Worm (Caenorhabditis elegans) whole organism, L4 larva: Measurements from ENCODE around the gene dph-1.
A peak's percentile ranks its signal among the peaks of the same experiment; 100 is the strongest.

Experiments
- D1046.2 ChIP-seq: fragments of 200-800 bp; sonication (Bioruptor generic); IDR thresholded peaks from 2 replicates; pipeline ENCODE4 v1.3.6; 2022; ENCODE audit warnings: missing genetic modification characterization, missing compliant biosample characterization
- F10B5.3 ChIP-seq: sonication (generic microtip); optimal IDR thresholded peaks from 2 replicates; lab custom pipeline; 2016; ENCODE audit warnings: mild to moderate bottlenecking, missing genetic modification characterization, missing compliant biosample characterization
- F26F4.8 ChIP-seq: fragments of 200-800 bp; sonication (Bioruptor generic); conservative IDR thresholded peaks from 2 replicates; pipeline ENCODE4 v1.3.6; 2022; ENCODE audit warnings: missing genetic modification characterization, missing compliant biosample characterization
- F44E2.7 ChIP-seq: fragments of 200-800 bp; sonication (Bioruptor generic); IDR thresholded peaks from 2 replicates; pipeline ENCODE4 v2.1.2; 2022; ENCODE audit warnings: missing genetic modification characterization, missing compliant biosample characterization
- R02D3.7 ChIP-seq: fragments of 150-350 bp; sonication (generic microtip); optimal IDR thresholded peaks from 3 replicates; lab custom pipeline; 2014; ENCODE audit warnings: missing biosample characterization, missing genetic modification characterization
- T26A8.4 ChIP-seq: fragments of 200-800 bp; sonication (Bioruptor generic); IDR thresholded peaks from 2 replicates; pipeline ENCODE4 v1.3.6; 2022; ENCODE audit warnings: missing genetic modification characterization, missing compliant biosample characterization
- Y75B8A.6 ChIP-seq: fragments of 200-800 bp; sonication (Bioruptor generic); IDR thresholded peaks from 2 replicates; pipeline ENCODE4 v1.3.6; 2022; ENCODE audit warnings: missing genetic modification reagents, missing genetic modification characterization, missing compliant biosample characterization
- ZK337.2 ChIP-seq: fragments of 200-800 bp; sonication (Bioruptor generic); IDR thresholded peaks from 2 replicates; pipeline ENCODE4 v1.3.6; 2022; ENCODE audit warnings: missing genetic modification reagents, missing genetic modification characterization, missing compliant biosample characterization
- ZK546.5 ChIP-seq, 2 experiments: sonication (generic microtip); optimal IDR thresholded peaks; 2 replicates each; lab custom pipeline; 2017; ENCODE audit warnings: missing biosample characterization in 2 of 2, missing genetic modification characterization in 2 of 2
- aha-1 ChIP-seq: fragments of 150-350 bp; peaks from one replicate; lab custom pipeline; 2014; ENCODE audit warnings: missing biosample characterization, missing genetic modification characterization
- aly-2 ChIP-seq: sonication (generic microtip); optimal IDR thresholded peaks from 2 replicates; lab custom pipeline; 2018; ENCODE audit warnings: missing biosample characterization, missing genetic modification characterization
- ama-1 ChIP-seq: fragments of 150-350 bp; optimal IDR thresholded peaks from 2 replicates; lab custom pipeline; 2014; ENCODE audit warnings: inconsistent platforms, mixed read lengths
- arid-1 ChIP-seq: fragments of 200-800 bp; sonication (Bioruptor generic); conservative IDR thresholded peaks from 2 replicates; pipeline ENCODE4 v1.3.6; 2022; ENCODE audit warnings: missing genetic modification reagents, missing genetic modification characterization, missing compliant biosample characterization
- ceh-32 ChIP-seq: sonication (generic microtip); optimal IDR thresholded peaks from 2 replicates; lab custom pipeline; 2016; ENCODE audit warnings: mild to moderate bottlenecking, missing genetic modification characterization, missing compliant biosample characterization; ENCODE audit not compliant: poor library complexity
- ces-1 ChIP-seq: fragments of 150-350 bp; sonication (generic microtip); optimal IDR thresholded peaks from 4 replicates; lab custom pipeline; 2014; ENCODE audit warnings: missing biosample characterization, missing genetic modification reagents, missing genetic modification characterization
- ctbp-1 ChIP-seq: fragments of 200-800 bp; sonication (Bioruptor generic); IDR thresholded peaks from 2 replicates; pipeline ENCODE4 v1.3.6; 2022; ENCODE audit warnings: missing genetic modification reagents, missing genetic modification characterization, missing compliant biosample characterization
- daf-16 ChIP-seq, 3 experiments: sonication (generic microtip); optimal IDR thresholded peaks; 2 replicates each; lab custom pipeline; 2016 to 2017; ENCODE audit warnings: missing genetic modification characterization in 3 of 3, missing genetic modification reagents in 3 of 3, mild to moderate bottlenecking in 2 of 3, missing compliant biosample characterization in 2 of 3, missing biosample characterization in 1 of 3, moderate library complexity in 1 of 3
- daf-19 ChIP-seq: fragments of 200-800 bp; sonication (Bioruptor generic); conservative IDR thresholded peaks from 2 replicates; pipeline ENCODE4 v1.3.6; 2022; ENCODE audit warnings: missing genetic modification characterization, missing compliant biosample characterization
- daf-8 ChIP-seq: fragments of 200-800 bp; sonication (Bioruptor generic); IDR thresholded peaks from 2 replicates; pipeline ENCODE4 v1.3.6; 2022; ENCODE audit warnings: missing genetic modification characterization, missing compliant biosample characterization
- dmd-8 ChIP-seq: fragments of 200-800 bp; sonication (Bioruptor generic); IDR thresholded peaks from 2 replicates; pipeline ENCODE4 v1.3.6; 2022; ENCODE audit warnings: missing genetic modification characterization, missing compliant biosample characterization
- dpl-1 ChIP-seq: fragments of 150-350 bp; optimal IDR thresholded peaks from 2 replicates; lab custom pipeline; 2014; ENCODE audit warnings: missing biosample characterization, missing genetic modification reagents, missing genetic modification characterization
- duxl-1 ChIP-seq: sonication (generic microtip); optimal IDR thresholded peaks from 2 replicates; lab custom pipeline; 2016; ENCODE audit warnings: mild to moderate bottlenecking, missing genetic modification characterization, moderate library complexity, missing compliant biosample characterization; ENCODE audit not compliant: poor library complexity
- egl-27 ChIP-seq: sonication (generic microtip); optimal IDR thresholded peaks from 3 replicates; lab custom pipeline; 2017; ENCODE audit warnings: missing biosample characterization, missing genetic modification reagents, missing genetic modification characterization
- egl-43 ChIP-seq: fragments of 200-800 bp; sonication (Bioruptor generic); IDR thresholded peaks from 2 replicates; pipeline ENCODE4 v1.3.6; 2022; ENCODE audit warnings: missing genetic modification reagents, missing genetic modification characterization, missing compliant biosample characterization
- hif-1 ChIP-seq, 2 experiments: sonication (generic microtip); optimal IDR thresholded peaks; 2 replicates each; lab custom pipeline; 2016 to 2017; ENCODE audit warnings: missing compliant biosample characterization in 2 of 2, missing genetic modification characterization in 2 of 2, missing genetic modification reagents in 2 of 2, missing genotype in 2 of 2, mild to moderate bottlenecking in 1 of 2
- hlh-30 ChIP-seq: sonication (generic microtip); optimal IDR thresholded peaks from 2 replicates; lab custom pipeline; 2017; ENCODE audit warnings: antibody characterized with exemption, mild to moderate bottlenecking, missing genetic modification characterization, missing compliant biosample characterization; ENCODE audit not compliant: insufficient read depth
- hmg-1.1 ChIP-seq: fragments of 200-800 bp; sonication (Bioruptor generic); IDR thresholded peaks from 2 replicates; pipeline ENCODE4 v1.3.6; 2022; ENCODE audit warnings: missing genetic modification reagents, missing genetic modification characterization, missing compliant biosample characterization
- lin-1 ChIP-seq: fragments of 200-800 bp; sonication (Bioruptor generic); IDR thresholded peaks from 2 replicates; pipeline ENCODE4 v1.3.6; 2022; ENCODE audit warnings: missing genetic modification reagents, missing genetic modification characterization, missing compliant biosample characterization
- lin-13 ChIP-seq: fragments of 150-350 bp; optimal IDR thresholded peaks from 2 replicates; lab custom pipeline; 2014; ENCODE audit warnings: missing biosample characterization, missing genetic modification reagents, missing genetic modification characterization
- lin-38 ChIP-seq: fragments of 200-800 bp; sonication (Bioruptor generic); IDR thresholded peaks from 2 replicates; pipeline ENCODE4 v1.3.6; 2022; ENCODE audit warnings: missing genetic modification reagents, missing genetic modification characterization, missing compliant biosample characterization
- lir-3 ChIP-seq: sonication (generic microtip); optimal IDR thresholded peaks from 2 replicates; lab custom pipeline; 2016; ENCODE audit warnings: mild to moderate bottlenecking, missing genetic modification characterization, missing compliant biosample characterization
- lsy-2 ChIP-seq, 2 experiments: fragments of 150-350 bp in 1 of 2; sonication (generic microtip) in 1 of 2; optimal IDR thresholded peaks; 2 replicates each; lab custom pipeline; 2014 to 2017; ENCODE audit warnings: missing biosample characterization in 2 of 2, missing genetic modification characterization in 2 of 2
- madf-5 ChIP-seq, 2 experiments: fragments of 200-800 bp; sonication (Bioruptor generic); IDR thresholded peaks; 2 replicates each; pipeline ENCODE4 v1.3.6; 2022; ENCODE audit warnings: missing compliant biosample characterization in 2 of 2, missing genetic modification characterization in 2 of 2
- mes-2 ChIP-seq: sonication (generic microtip); optimal IDR thresholded peaks from 2 replicates; lab custom pipeline; 2016; ENCODE audit warnings: missing genotype, mild to moderate bottlenecking, missing genetic modification characterization, missing compliant biosample characterization; ENCODE audit not compliant: poor library complexity, severe bottlenecking
- mxl-3 ChIP-seq: fragments of 200-800 bp; sonication (Bioruptor generic); optimal IDR thresholded peaks from 2 replicates; lab custom pipeline; 2018; ENCODE audit warnings: mild to moderate bottlenecking, missing genetic modification characterization, missing compliant biosample characterization
- nhr-111 ChIP-seq: fragments of 200-800 bp; sonication (Bioruptor generic); optimal IDR thresholded peaks from 2 replicates; lab custom pipeline; 2018; ENCODE audit warnings: mild to moderate bottlenecking, missing genetic modification characterization, missing compliant biosample characterization
- nhr-28 ChIP-seq: fragments of 150-350 bp; optimal IDR thresholded peaks from 2 replicates; lab custom pipeline; 2014; ENCODE audit warnings: missing biosample characterization, missing genetic modification characterization
- nhr-42 ChIP-seq: fragments of 200-800 bp; sonication (Bioruptor generic); IDR thresholded peaks from 2 replicates; pipeline ENCODE4 v1.3.6; 2022; ENCODE audit warnings: missing genetic modification characterization, missing compliant biosample characterization
- nhr-48 ChIP-seq: sonication (generic microtip); optimal IDR thresholded peaks from 2 replicates; lab custom pipeline; 2016; ENCODE audit warnings: mild to moderate bottlenecking, missing genetic modification characterization, missing compliant biosample characterization
- pha-4 ChIP-seq, 2 experiments: fragments of 150-350 bp in 1 of 2; fragments of 200-800 bp in 1 of 2; sonication (Bioruptor generic) in 1 of 2; IDR thresholded peaks in 1 of 2; optimal IDR thresholded peaks in 1 of 2; 2 replicates each; pipeline versions ENCODE4 v1.3.6 to Lab custom; 2014 to 2022; ENCODE audit warnings: missing genetic modification characterization in 2 of 2, missing genetic modification reagents in 2 of 2, missing biosample characterization in 1 of 2, missing compliant biosample characterization in 1 of 2
- tag-97 ChIP-seq: fragments of 200-800 bp; sonication (Bioruptor generic); IDR thresholded peaks from 2 replicates; pipeline ENCODE4 v1.3.6; 2022; ENCODE audit warnings: missing genetic modification characterization, missing compliant biosample characterization
- tra-1 ChIP-seq: fragments of 200-800 bp; sonication (Bioruptor generic); IDR thresholded peaks from 2 replicates; pipeline ENCODE4 v1.3.6; 2022; ENCODE audit warnings: missing genetic modification reagents, missing genetic modification characterization, missing compliant biosample characterization
- unc-130 ChIP-seq: sonication (generic microtip); optimal IDR thresholded peaks from 2 replicates; lab custom pipeline; 2016; ENCODE audit warnings: missing genetic modification reagents, missing genetic modification characterization, missing compliant biosample characterization
- unc-39 ChIP-seq: sonication (generic microtip); optimal IDR thresholded peaks from 2 replicates; lab custom pipeline; 2017; ENCODE audit warnings: missing biosample characterization, missing genetic modification characterization

The dph-1 gene

ce11 chrIII:3734007-3734406, 27.3 kb downstream of the dph-1 start, which contains the start of gene F34D10.3:
TSS of gene F34D10.3 (plus strand) at chrIII:3734255.
- peak in 1 of 2 experiments; percentile 32 for TF ChIP-seq lsy-2 (tag; optimal IDR thresholded peaks at IDR 0.05; lab: Kevin White, UChicago)
- peak; percentile 48 for TF ChIP-seq mes-2
- no peak for TF ChIP-seq T26A8.4 (GFP tag; lab: Robert Waterston, UW)
- TF ChIP-seq daf-8 (GFP tag; lab: Robert Waterston, UW) = no peak
- TF ChIP-seq, all 104 proteins: peak for 2

DNA sequence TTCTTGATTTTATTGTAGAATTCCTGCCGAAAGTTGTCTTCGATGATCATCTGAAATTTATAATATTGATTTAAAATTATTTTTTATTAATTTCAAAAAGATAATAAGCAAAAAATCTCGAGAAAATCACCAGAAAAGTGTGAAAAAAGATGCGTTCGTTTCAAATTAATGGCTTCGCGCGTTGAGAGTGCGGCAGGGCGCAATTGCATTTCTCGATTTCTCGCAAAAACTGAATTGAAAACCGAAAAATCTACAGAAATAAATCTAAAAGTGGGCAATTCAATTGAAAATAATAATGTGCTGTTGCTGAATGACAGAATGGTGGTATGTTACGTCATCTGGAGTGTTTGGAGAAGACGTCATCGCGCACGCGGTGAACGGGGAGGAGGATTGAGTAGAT, 28.3 kb downstream of the dph-1 start, which contains the start of gene evl-18:
Gene evl-18, minus strand, starts transcription at position 50 of the 400 bp plus-strand sequence.
- TF ChIP-seq hlh-30 (tag; lab: Kevin White, UChicago) (no peak), duxl-1 (tag; lab: Kevin White, UChicago) (no peak), ceh-32 (tag; lab: Kevin White, UChicago) (no peak), lir-3 (tag; lab: Kevin White, UChicago) (no peak), mes-2 (peak; percentile 15), lin-38 (GFP tag; lab: Robert Waterston, UW) (peak; percentile 71), lin-13 (GFP tag; lab: Kevin White, UChicago) (no peak), D1046.2 (no peak), lsy-2 (tag; optimal IDR thresholded peaks at IDR 0.05; lab: Kevin White, UChicago) (peak in 1 of 2 experiments; percentile 33), nhr-28 (no peak), nhr-42 (no peak), dpl-1 (GFP tag; lab: Kevin White, UChicago) (peak; percentile 58)

ce11 chrIII:3735509-3736255, 29.0 kb downstream of the dph-1 start:
- TF ChIP-seq nhr-48 (tag; lab: Kevin White, UChicago) (no peak), hlh-30 (tag; lab: Kevin White, UChicago) (peak; percentile 69), hif-1 (tag; optimal IDR thresholded peaks at IDR 0.05; lab: Kevin White, UChicago) (no peak), aly-2 (tag; lab: Kevin White, UChicago) (no peak), ZK337.2 (GFP tag; lab: Robert Waterston, UW) (no peak), egl-43 (GFP tag; lab: Robert Waterston, UW) (no peak), pha-4 (GFP tag; IDR thresholded peaks at IDR 0.05; lab: Robert Waterston, UW) (no peak), pha-4 (tag; optimal IDR thresholded peaks at IDR 0.05; lab: Kevin White, UChicago) (no peak), Y75B8A.6 (GFP tag; lab: Robert Waterston, UW) (no peak), daf-19 (GFP tag; lab: Robert Waterston, UW) (no peak), mxl-3 (peak; percentile 38), ceh-32 (tag; lab: Kevin White, UChicago) (no peak), lin-1 (GFP tag; lab: Robert Waterston, UW) (no peak), ZK546.5 (tag; optimal IDR thresholded peaks at IDR 0.05; lab: Kevin White, UChicago) (no peak), D1046.2 (no peak), ctbp-1 (GFP tag; lab: Robert Waterston, UW) (no peak), madf-5 (GFP tag; IDR thresholded peaks at IDR 0.05; lab: Robert Waterston, UW) (no peak), F26F4.8 (no peak), tra-1 (GFP tag; lab: Robert Waterston, UW) (no peak), ces-1 (GFP tag; lab: Kevin White, UChicago) (no peak), lin-38 (GFP tag; lab: Robert Waterston, UW) (no peak), tag-97 (no peak), arid-1 (GFP tag; lab: Robert Waterston, UW) (no peak), unc-39 (tag; lab: Kevin White, UChicago) (no peak), hmg-1.1 (no peak), egl-27 (tag; lab: Kevin White, UChicago) (no peak), lir-3 (tag; lab: Kevin White, UChicago) (no peak), R02D3.7 (tag; lab: Kevin White, UChicago) (no peak), lsy-2 (tag; optimal IDR thresholded peaks at IDR 0.05; lab: Kevin White, UChicago) (no peak), unc-130 (GFP tag; lab: Kevin White, UChicago) (no peak), dmd-8 (GFP tag; lab: Robert Waterston, UW) (no peak), nhr-111 (GFP tag; lab: Kevin White, UChicago) (no peak), aha-1 (tag; lab: Kevin White, UChicago) (peak; percentile 71), ama-1 (lab: Kevin White, UChicago) (peak; percentile 76), F44E2.7 (GFP tag; lab: Robert Waterston, UW) (no peak), F10B5.3 (tag; lab: Kevin White, UChicago) (no peak), daf-16 (GFP tag; optimal IDR thresholded peaks at IDR 0.05; lab: Kevin White, UChicago) (no peak), daf-16 (tag; optimal IDR thresholded peaks at IDR 0.05; lab: Kevin White, UChicago) (no peak)
